Fruit fly (Drosophila melanogaster): ENCODE measurements around the gene CG4955.

CG4955 gene

DNA sequence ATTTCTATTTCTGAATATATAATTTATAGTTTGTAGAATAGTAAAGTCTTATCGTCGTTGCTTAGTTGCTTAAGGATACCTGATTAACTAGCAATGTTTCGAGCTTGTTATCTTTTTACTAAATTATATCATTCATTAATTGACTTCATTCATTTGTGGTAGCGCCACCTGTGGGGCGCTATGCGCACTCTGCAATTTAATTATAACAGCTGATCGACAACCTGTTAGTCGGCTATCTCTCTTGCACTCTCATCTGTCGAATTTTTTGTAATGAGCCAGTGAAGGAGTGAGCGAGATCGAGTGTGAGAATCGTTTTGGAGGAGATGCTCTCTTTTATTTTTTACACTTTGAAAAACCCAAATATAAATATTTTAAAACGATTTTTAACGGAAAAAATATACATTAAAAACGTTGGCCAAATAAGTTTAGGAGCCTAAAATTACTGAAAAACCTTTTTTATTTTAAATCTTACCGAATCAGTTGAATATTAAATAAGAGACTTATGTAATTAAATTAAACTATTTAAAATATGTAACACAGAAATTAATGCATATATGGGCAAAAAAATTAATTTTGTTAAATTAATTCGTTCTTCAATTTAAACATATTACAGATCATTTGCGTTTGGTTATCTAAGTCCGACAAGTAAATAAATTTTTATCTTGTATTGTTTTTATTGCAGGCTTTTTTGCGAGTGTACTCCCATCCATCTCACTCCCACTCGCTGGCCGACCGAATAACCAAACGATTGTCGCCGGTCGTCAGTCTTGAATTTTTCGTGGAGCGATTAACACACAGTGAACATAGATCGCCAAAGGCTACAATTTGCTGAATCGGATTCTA, 10.0 kb downstream of the CG4955 start, which contains the start of the genes CG16700 and CG4991 (continued):
- TF ChIP-seq Ets21C (GFP tag; optimal IDR thresholded peaks at IDR 0.05), result peak; percentile 8
- TF ChIP-seq dsx (GFP tag; optimal IDR thresholded peaks at IDR 0.05; ENCODE audit: poor library complexity, severe bottlenecking), result peak; percentile 66
- TF ChIP-seq pdm3 (GFP tag; optimal IDR thresholded peaks at IDR 0.05), result peak; percentile 58
- peak; percentile 63 for TF ChIP-seq Hr4 (GFP tag; optimal IDR thresholded peaks at IDR 0.05)
- TF ChIP-seq acj6 (GFP tag; optimal IDR thresholded peaks at IDR 0.05), result peak; percentile 69
- 0 out of 2 replicates have a peak, but pooled peaks have one; percentile 46 for TF ChIP-seq CG11294 (GFP tag; IDR thresholded peaks at IDR 0.05)
- TF ChIP-seq net (GFP tag; optimal IDR thresholded peaks at IDR 0.05), result peak; percentile 71
- TF ChIP-seq svp (GFP tag), result peak; percentile 92
- TF ChIP-seq cyc (GFP tag; optimal IDR thresholded peaks at IDR 0.05), result peak; percentile 64
- TF ChIP-seq vri (GFP tag; optimal IDR thresholded peaks at IDR 0.05), result no peak

DNA sequence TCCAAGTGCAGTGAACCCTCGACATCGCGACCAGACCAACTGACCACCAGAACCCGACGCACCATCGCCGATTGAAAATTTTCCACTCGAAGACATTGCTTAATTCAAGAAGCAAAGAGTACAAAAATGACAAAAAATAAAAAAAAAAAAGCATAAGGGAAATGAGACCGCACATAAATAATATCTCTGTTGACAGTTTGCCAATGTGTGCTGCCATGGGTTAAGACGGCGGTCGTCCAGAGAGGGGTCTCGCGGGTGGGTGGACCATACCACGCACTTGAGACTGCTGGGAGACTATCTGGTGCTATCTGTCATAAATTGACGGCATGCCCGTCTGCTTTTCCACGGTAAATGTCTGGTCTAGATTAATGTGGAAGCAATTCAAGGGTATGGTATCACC, 12.2 kb downstream of the CG4955 start:
- TF ChIP-seq CG3032 (tag; optimal IDR thresholded peaks at IDR 0.05) (no peak), svp (GFP tag) (peak; percentile 55), CG8632 (GFP tag; optimal IDR thresholded peaks at IDR 0.05) (no peak), CG8119 (GFP tag; IDR thresholded peaks at IDR 0.05) (no peak), CG6276 (GFP tag; optimal IDR thresholded peaks at IDR 0.05) (no peak), cyc (GFP tag; optimal IDR thresholded peaks at IDR 0.05) (peak; percentile 17)

DNA sequence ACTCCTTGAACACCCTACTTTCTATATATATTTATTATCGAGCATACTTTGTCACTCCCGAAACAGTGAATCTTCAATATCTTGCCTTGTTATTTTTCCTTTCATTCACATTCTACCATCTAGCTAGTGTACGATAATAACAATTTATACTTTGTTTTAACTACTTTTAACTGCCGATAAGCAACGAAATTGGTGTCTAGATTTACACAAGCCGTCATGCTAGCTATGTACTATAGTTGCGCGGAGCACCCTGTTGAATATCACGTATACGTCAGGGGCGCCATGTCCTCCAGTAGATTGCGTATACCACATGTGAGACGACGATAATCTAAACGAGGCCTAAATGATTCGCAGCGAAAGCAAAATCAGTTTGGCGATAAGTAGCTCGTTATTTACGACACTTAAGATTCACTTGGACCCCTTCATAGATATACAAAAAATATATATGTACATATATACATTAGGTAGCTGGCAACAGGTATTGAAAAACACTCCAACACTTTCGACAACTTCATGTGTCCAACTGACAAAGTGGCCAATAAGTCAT, 12.7 kb downstream of the CG4955 start:
- TF ChIP-seq fd59A (GFP tag; optimal IDR thresholded peaks at IDR 0.05) (no peak), Eip78C (GFP tag) (peak; percentile 0)

DNA sequence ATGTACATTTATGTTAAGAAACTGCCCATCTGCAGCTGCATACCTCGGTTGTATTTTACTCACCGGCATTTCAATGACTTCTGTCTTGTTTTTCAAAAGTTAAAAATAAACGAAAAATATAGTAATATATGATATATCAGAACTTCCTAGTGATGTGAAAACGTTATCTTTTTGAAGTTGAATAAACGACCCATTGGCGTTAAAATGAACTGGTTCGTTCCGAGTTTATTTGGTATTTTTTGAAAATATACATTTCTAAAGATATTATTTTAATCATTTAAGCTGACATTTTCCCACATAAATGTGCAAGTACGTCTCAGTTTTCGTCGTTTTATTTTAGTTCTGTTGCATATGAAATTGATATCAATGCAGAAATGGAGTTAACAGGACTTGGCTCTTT, 24.5 kb downstream of the CG4955 start, which contains the start of gene Arpc3B:
Gene Arpc3B, minus strand, starts transcription at position 146 of the 400 bp plus-strand sequence.
- TF ChIP-seq CG6808 (GFP tag; optimal IDR thresholded peaks at IDR 0.05), result no peak
- TF ChIP-seq Eip78C (GFP tag), result peak; percentile 11
- TF ChIP-seq CG6792 (GFP tag; optimal IDR thresholded peaks at IDR 0.05), result no peak
- TF ChIP-seq CG11902 (GFP tag; optimal IDR thresholded peaks at IDR 0.05), result no peak
- no peak for TF ChIP-seq Sox15 (GFP tag; optimal IDR thresholded peaks at IDR 0.05)
- no peak for TF ChIP-seq CG10631 (GFP tag; optimal IDR thresholded peaks at IDR 0.05)
- no peak for TF ChIP-seq CG6276 (GFP tag; optimal IDR thresholded peaks at IDR 0.05)
- TF ChIP-seq CG8119 (GFP tag; IDR thresholded peaks at IDR 0.05), result no peak

DNA sequence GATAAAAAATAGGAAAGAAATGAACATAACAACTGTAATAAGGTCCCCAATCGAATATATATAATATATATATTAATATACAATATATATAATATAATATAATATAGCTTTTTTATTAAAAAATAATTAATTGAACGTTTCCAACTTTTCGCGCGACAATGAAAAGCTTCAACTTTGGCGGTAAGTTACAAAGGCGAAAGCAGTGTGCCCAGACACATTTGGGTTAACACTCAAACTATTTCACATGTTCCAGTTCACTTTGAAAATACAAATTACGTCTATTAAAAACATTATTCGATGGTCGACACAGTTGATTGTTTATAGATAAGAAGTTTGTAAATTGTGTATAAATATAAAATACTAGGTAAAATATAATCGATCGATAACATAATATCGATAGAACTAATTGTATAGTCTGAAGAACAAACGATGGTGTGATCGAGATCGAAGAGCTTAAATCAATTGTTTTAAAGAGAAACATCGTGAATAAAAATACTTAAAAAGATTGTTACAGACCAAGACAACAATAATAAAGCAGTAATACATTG, 25.0 kb downstream of the CG4955 start:
- TF ChIP-seq Lpt (GFP tag; optimal IDR thresholded peaks at IDR 0.05) (no peak), CG16779 (tag; optimal IDR thresholded peaks at IDR 0.05) (no peak), Smox (GFP tag; optimal IDR thresholded peaks at IDR 0.05) (no peak), CG6276 (GFP tag; optimal IDR thresholded peaks at IDR 0.05) (no peak), CG7368 (GFP tag; optimal IDR thresholded peaks at IDR 0.05) (no peak), Hr4 (GFP tag; optimal IDR thresholded peaks at IDR 0.05) (no peak), lz (GFP tag; optimal IDR thresholded peaks at IDR 0.05) (no peak), OdsH (GFP tag; optimal IDR thresholded peaks at IDR 0.05) (no peak), fd85E (GFP tag; optimal IDR thresholded peaks at IDR 0.05) (no peak), topi (GFP tag; optimal IDR thresholded peaks at IDR 0.05) (no peak), vri (GFP tag; optimal IDR thresholded peaks at IDR 0.05) (no peak), fd59A (GFP tag; optimal IDR thresholded peaks at IDR 0.05) (no peak), CG4318 (GFP tag; optimal IDR thresholded peaks at IDR 0.05) (no peak), CG34406 (GFP tag; optimal IDR thresholded peaks at IDR 0.05) (no peak), CG6163 (GFP tag; IDR thresholded peaks at IDR 0.05) (no peak), svp (GFP tag) (no peak), CG3032 (tag; optimal IDR thresholded peaks at IDR 0.05) (no peak), Sox14 (GFP tag; optimal IDR thresholded peaks at IDR 0.05) (no peak)

Measured in whole organism, prepupa.